Worm (Caenorhabditis elegans) whole organism, L2 larva: ENCODE results near the gene ZC21.10.

ENCODE experiments used
- F13H6.1 ChIP-seq: sonication (generic microtip); optimal IDR thresholded peaks from 2 replicates; lab custom pipeline; 2016; ENCODE audit warnings: missing genetic modification characterization, missing compliant biosample characterization
- ZK546.5 ChIP-seq: sonication (generic microtip); optimal IDR thresholded peaks from 2 replicates; lab custom pipeline; 2017; ENCODE audit warnings: missing biosample characterization, missing genetic modification characterization
- aly-2 ChIP-seq: fragments of 150-350 bp; optimal IDR thresholded peaks from 2 replicates; lab custom pipeline; 2014; ENCODE audit warnings: missing biosample characterization, missing genetic modification characterization
- blmp-1 ChIP-seq: sonication (generic microtip); optimal IDR thresholded peaks from 2 replicates; lab custom pipeline; 2017; ENCODE audit warnings: missing genetic modification characterization, mild to moderate bottlenecking, missing compliant biosample characterization, antibody characterized with exemption, moderate library complexity; ENCODE audit not compliant: insufficient read depth
- ceh-16 ChIP-seq: fragments of 150-350 bp; optimal IDR thresholded peaks from 2 replicates; lab custom pipeline; 2014; ENCODE audit warnings: missing biosample characterization, missing genetic modification characterization
- ceh-82 ChIP-seq: fragments of 150-350 bp; optimal IDR thresholded peaks from 2 replicates; lab custom pipeline; 2014; ENCODE audit warnings: missing biosample characterization, missing genetic modification characterization
- crh-2 ChIP-seq: sonication (generic microtip); optimal IDR thresholded peaks from 2 replicates; lab custom pipeline; 2017; ENCODE audit warnings: missing biosample characterization, missing genetic modification characterization
- dmd-4 ChIP-seq: sonication (generic microtip); optimal IDR thresholded peaks from 2 replicates; lab custom pipeline; 2017; ENCODE audit warnings: missing biosample characterization, missing genetic modification characterization
- egl-27 ChIP-seq: sonication (generic microtip); optimal IDR thresholded peaks from 3 replicates; lab custom pipeline; 2017; ENCODE audit warnings: missing biosample characterization, missing genetic modification reagents, missing genetic modification characterization
- elt-1 ChIP-seq: fragments of 150-350 bp; optimal IDR thresholded peaks from 2 replicates; lab custom pipeline; 2014; ENCODE audit warnings: missing biosample characterization, missing genetic modification characterization
- elt-3 ChIP-seq: sonication (generic microtip); optimal IDR thresholded peaks from 2 replicates; lab custom pipeline; 2017; ENCODE audit warnings: missing biosample characterization, missing genetic modification characterization
- fos-1 ChIP-seq: fragments of 150-350 bp; optimal IDR thresholded peaks from 2 replicates; lab custom pipeline; 2014; ENCODE audit warnings: missing biosample characterization, missing genetic modification characterization
- gmeb-1 ChIP-seq: fragments of 150-350 bp; optimal IDR thresholded peaks from 2 replicates; lab custom pipeline; 2014; ENCODE audit warnings: missing biosample characterization, missing genetic modification characterization
- lin-39 ChIP-seq: fragments of 150-350 bp; optimal IDR thresholded peaks from 2 replicates; lab custom pipeline; 2014; ENCODE audit warnings: missing biosample characterization, missing genetic modification reagents, missing genetic modification characterization
- mab-5 ChIP-seq: fragments of 150-350 bp; optimal IDR thresholded peaks from 2 replicates; lab custom pipeline; 2014; ENCODE audit warnings: missing biosample characterization, missing genetic modification characterization
- mdl-1 ChIP-seq, 2 experiments: fragments of 150-350 bp in 1 of 2; sonication (generic microtip) in 1 of 2; optimal IDR thresholded peaks; 2 replicates each; lab custom pipeline; 2017; ENCODE audit warnings: missing biosample characterization in 2 of 2, missing genetic modification characterization in 2 of 2
- nhr-10 ChIP-seq: sonication (generic microtip); optimal IDR thresholded peaks from 2 replicates; lab custom pipeline; 2017; ENCODE audit warnings: missing biosample characterization, missing genetic modification characterization
- nhr-12 ChIP-seq: fragments of 150-350 bp; optimal IDR thresholded peaks from 2 replicates; lab custom pipeline; 2014; ENCODE audit warnings: missing biosample characterization, missing genetic modification characterization
- nhr-21 ChIP-seq: fragments of 150-350 bp; optimal IDR thresholded peaks from 2 replicates; lab custom pipeline; 2014; ENCODE audit warnings: missing biosample characterization, missing genetic modification characterization
- nhr-23 ChIP-seq: fragments of 150-350 bp; optimal IDR thresholded peaks from 2 replicates; lab custom pipeline; 2014; ENCODE audit warnings: missing biosample characterization, missing genetic modification reagents, missing genetic modification characterization
- nhr-237 ChIP-seq: fragments of 150-350 bp; optimal IDR thresholded peaks from 2 replicates; lab custom pipeline; 2014; ENCODE audit warnings: missing biosample characterization, missing genetic modification characterization
- nhr-25 ChIP-seq: fragments of 150-350 bp; sonication (generic microtip); optimal IDR thresholded peaks from 3 replicates; lab custom pipeline; 2014; ENCODE audit warnings: missing biosample characterization, missing genetic modification characterization
- peb-1 ChIP-seq: fragments of 150-350 bp; optimal IDR thresholded peaks from 2 replicates; lab custom pipeline; 2014; ENCODE audit warnings: missing biosample characterization, missing genetic modification characterization
- sma-3 ChIP-seq: sonication (generic microtip); optimal IDR thresholded peaks from 2 replicates; lab custom pipeline; 2016; ENCODE audit warnings: missing genetic modification reagents, missing genetic modification characterization, missing compliant biosample characterization
- sma-9 ChIP-seq, 2 experiments: fragments of 150-350 bp in 1 of 2; sonication (generic microtip) in 1 of 2; optimal IDR thresholded peaks; 2 replicates each; lab custom pipeline; 2014 to 2016; ENCODE audit warnings: missing genetic modification characterization in 2 of 2, mild to moderate bottlenecking in 1 of 2, missing biosample characterization in 1 of 2, missing compliant biosample characterization in 1 of 2, missing genetic modification reagents in 1 of 2, moderate library complexity in 1 of 2
- snpc-4 ChIP-seq: fragments of 150-350 bp; optimal IDR thresholded peaks from 2 replicates; lab custom pipeline; 2014; ENCODE audit warnings: missing biosample characterization, missing genetic modification characterization
- unc-39 ChIP-seq: fragments of 150-350 bp; optimal IDR thresholded peaks from 2 replicates; lab custom pipeline; 2014; ENCODE audit warnings: missing biosample characterization, missing genetic modification characterization
- unc-55 ChIP-seq: fragments of 150-350 bp; sonication (generic microtip); optimal IDR thresholded peaks from 3 replicates; lab custom pipeline; 2014; ENCODE audit warnings: missing biosample characterization, missing genetic modification reagents, missing genetic modification characterization
- unc-62 ChIP-seq: fragments of 150-350 bp; optimal IDR thresholded peaks from 2 replicates; lab custom pipeline; 2014; ENCODE audit warnings: missing biosample characterization, missing genetic modification reagents, missing genetic modification characterization
- zag-1 ChIP-seq: fragments of 150-350 bp; optimal IDR thresholded peaks from 2 replicates; lab custom pipeline; 2014; ENCODE audit warnings: missing biosample characterization, missing genetic modification characterization
- ztf-11 ChIP-seq: sonication (generic microtip); optimal IDR thresholded peaks from 2 replicates; lab custom pipeline; 2017; ENCODE audit warnings: missing biosample characterization, missing genetic modification characterization
- ztf-4 ChIP-seq: fragments of 150-350 bp; optimal IDR thresholded peaks from 2 replicates; lab custom pipeline; 2014; ENCODE audit warnings: missing biosample characterization, missing genetic modification characterization

ZC21.10 gene

DNA sequence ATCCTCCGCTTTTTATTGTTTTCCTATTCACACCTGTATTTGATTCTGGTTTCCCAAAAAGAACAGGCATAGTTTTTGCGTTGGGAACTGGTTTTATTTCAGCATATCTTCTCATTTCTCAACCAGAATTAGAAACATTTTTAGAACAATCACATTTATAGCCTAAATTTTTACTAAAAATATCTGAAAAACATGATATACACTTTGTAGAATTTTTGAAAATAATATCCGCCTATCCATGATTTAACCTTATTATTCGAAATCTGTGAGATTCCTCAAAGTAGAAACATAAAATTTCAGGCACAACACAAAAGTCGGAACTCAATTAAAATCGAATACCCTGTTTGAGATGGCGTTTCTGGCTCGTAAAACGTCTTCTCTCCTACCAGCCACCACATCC, 31.0 kb downstream of the ZC21.10 start, which contains the start of gene acdh-6:
acdh-6 (plus strand) TSS at position 301 of the 400 bp plus-strand sequence.
- TF ChIP-seq ztf-11 (tag; lab: Kevin White, UChicago) (no peak), ZK546.5 (tag; lab: Kevin White, UChicago) (no peak), elt-3 (tag; lab: Kevin White, UChicago) (no peak), gmeb-1 (tag; lab: Kevin White, UChicago) (no peak), zag-1 (tag; lab: Kevin White, UChicago) (no peak), peb-1 (tag; lab: Kevin White, UChicago) (no peak), mdl-1 (tag; optimal IDR thresholded peaks at IDR 0.05; lab: Kevin White, UChicago) (no peak)

DNA sequence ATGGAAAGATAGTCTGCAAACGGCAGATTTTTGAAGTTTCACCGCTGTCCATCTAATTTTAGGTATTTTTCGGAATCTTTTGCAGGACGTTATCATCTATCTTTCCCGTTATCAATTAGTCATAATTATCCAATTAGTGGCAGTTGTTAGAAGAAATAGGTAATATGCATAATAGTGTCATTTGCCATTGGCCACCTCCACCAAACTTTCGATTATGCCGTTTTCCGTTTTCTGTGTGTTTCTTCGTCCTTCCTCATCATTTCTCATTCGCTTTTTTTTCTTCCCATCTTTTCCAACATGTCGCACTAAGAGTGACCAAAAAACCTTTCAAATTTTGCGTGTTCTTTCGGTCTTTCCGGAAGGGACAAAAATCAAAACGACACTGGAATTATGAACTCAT, 34.5 kb downstream of the ZC21.10 start:
- TF ChIP-seq nhr-21 (tag; lab: Kevin White, UChicago) (no peak), mdl-1 (tag; optimal IDR thresholded peaks at IDR 0.05; lab: Kevin White, UChicago) (no peak), nhr-10 (tag; lab: Kevin White, UChicago) (no peak), ceh-82 (tag; lab: Kevin White, UChicago) (no peak)

DNA sequence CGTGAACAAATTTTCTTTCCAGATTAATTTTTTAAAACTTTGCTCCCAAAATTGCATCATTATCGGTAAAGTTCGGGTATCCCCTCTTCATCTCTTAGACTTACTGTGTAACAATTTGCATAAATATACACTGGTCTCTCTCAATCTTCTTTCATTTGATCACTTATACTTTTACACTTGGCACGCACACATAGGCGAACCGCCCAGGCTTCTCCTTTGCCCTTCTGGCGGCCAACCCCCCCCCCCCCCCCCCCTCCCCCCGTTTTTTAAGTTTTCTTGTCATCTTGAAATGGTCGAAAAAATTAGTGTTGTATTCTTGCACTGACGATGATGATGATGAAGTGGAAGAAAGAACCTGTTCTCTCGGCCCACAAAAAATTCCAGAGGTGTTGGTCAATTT, 40.4 kb downstream of the ZC21.10 start:
- TF ChIP-seq gmeb-1 (tag; lab: Kevin White, UChicago) (no peak), lin-39 (tag; lab: Kevin White, UChicago) (no peak), unc-55 (no peak), ceh-82 (tag; lab: Kevin White, UChicago) (no peak), snpc-4 (tag; lab: Kevin White, UChicago) (no peak), zag-1 (tag; lab: Kevin White, UChicago) (no peak)

DNA sequence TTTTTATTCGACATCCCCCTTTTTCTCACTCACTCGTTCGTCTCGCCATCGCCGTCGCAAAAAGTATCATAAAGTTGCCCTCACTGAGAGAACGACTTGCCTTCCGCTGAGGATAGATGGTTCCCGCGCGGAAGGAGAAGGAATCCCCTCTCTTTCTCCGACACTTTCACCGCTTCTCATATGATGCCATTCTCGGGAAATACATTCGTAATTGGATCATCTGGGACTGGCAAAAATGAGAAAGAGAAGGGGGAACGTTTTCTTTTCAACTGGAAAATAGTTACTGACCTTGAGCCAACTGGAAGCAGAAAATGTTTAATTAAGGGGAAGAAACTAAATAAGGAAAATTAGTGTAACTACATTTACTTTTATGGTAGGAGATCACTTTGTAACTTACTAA, 42.0 kb downstream of the ZC21.10 start:
- TF ChIP-seq blmp-1 (tag; lab: Kevin White, UChicago), result peak; percentile 49
- TF ChIP-seq nhr-237 (tag; lab: Kevin White, UChicago), result no peak
- TF ChIP-seq nhr-23 (tag; lab: Kevin White, UChicago), result no peak
- TF ChIP-seq sma-9 (GFP tag; optimal IDR thresholded peaks at IDR 0.05; lab: Kevin White, UChicago), result no peak
- TF ChIP-seq sma-9 (tag; optimal IDR thresholded peaks at IDR 0.05; lab: Kevin White, UChicago), result no peak
- no peak for TF ChIP-seq crh-2
- TF ChIP-seq nhr-25 (tag; lab: Kevin White, UChicago), result peak; percentile 35
- no peak for TF ChIP-seq unc-62 (GFP tag; lab: Kevin White, UChicago)
- no peak for TF ChIP-seq dmd-4 (tag; lab: Kevin White, UChicago)
- no peak for TF ChIP-seq unc-39 (tag; lab: Kevin White, UChicago)
- no peak for TF ChIP-seq unc-55
- no peak for TF ChIP-seq mab-5
- no peak for TF ChIP-seq F13H6.1 (tag; lab: Kevin White, UChicago)
- no peak for TF ChIP-seq ceh-16 (tag; lab: Kevin White, UChicago)
- TF ChIP-seq ztf-4 (tag; lab: Kevin White, UChicago), result no peak
- TF ChIP-seq, all 48 proteins: peak for 2

DNA sequence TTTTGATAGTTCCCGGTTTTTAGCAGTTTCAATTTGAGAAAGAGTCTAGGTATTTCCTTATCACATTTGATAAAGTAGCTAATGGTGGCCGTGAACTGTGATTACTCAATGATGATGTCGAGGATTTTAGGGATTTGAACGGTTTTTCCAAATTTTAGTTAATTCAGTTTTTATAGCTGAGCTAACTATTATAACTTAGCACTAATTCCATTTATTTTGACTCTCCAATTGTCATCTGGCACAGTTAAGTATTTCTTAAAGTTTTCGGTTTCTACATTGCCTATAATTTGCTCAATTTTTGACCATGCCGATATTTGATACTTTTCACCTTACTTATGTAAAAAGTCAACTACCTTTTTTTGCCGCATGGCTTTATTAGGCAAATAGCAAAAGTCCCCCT, 43.4 kb downstream of the ZC21.10 start:
- TF ChIP-seq sma-9 (GFP tag; optimal IDR thresholded peaks at IDR 0.05; lab: Kevin White, UChicago) (no peak), sma-9 (tag; optimal IDR thresholded peaks at IDR 0.05; lab: Kevin White, UChicago) (no peak), egl-27 (tag; lab: Kevin White, UChicago) (no peak), nhr-12 (tag; lab: Kevin White, UChicago) (no peak), ztf-4 (tag; lab: Kevin White, UChicago) (no peak), aly-2 (no peak), F13H6.1 (tag; lab: Kevin White, UChicago) (no peak)

DNA sequence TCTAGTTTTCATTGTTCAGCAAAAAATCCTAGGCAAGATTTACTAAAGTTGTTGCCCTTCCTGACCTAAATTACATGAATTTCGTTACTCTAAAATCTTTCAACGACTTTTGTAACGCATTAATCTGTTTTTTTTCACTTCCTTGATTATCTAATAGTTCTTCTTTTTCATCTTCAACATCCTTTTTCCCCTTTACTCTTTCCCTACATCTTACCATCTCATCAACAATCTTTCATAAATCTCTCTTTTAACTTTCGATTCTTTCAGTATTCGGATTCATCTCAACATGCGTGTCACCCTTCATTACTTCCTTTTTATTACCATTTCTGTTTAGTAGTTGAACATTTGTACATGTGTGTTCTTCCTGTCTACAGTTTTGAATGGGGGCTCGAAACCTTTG, 44.0 kb downstream of the ZC21.10 start:
- peak; percentile 68 for TF ChIP-seq blmp-1 (tag; lab: Kevin White, UChicago)
- TF ChIP-seq peb-1 (tag; lab: Kevin White, UChicago), result no peak
- no peak for TF ChIP-seq unc-62 (GFP tag; lab: Kevin White, UChicago)
- TF ChIP-seq sma-3, result no peak
- no peak for TF ChIP-seq lin-39 (tag; lab: Kevin White, UChicago)
- TF ChIP-seq gmeb-1 (tag; lab: Kevin White, UChicago), result no peak
- no peak for TF ChIP-seq crh-2
- TF ChIP-seq snpc-4 (tag; lab: Kevin White, UChicago), result no peak
- peak; percentile 35 for TF ChIP-seq elt-1 (tag; lab: Kevin White, UChicago)
- TF ChIP-seq nhr-12 (tag; lab: Kevin White, UChicago), result no peak
- no peak for TF ChIP-seq egl-27 (tag; lab: Kevin White, UChicago)
- TF ChIP-seq unc-39 (tag; lab: Kevin White, UChicago), result no peak
- TF ChIP-seq fos-1 (tag; lab: Kevin White, UChicago), result no peak
- TF ChIP-seq elt-3 (tag; lab: Kevin White, UChicago), result no peak
- no peak for TF ChIP-seq ZK546.5 (tag; lab: Kevin White, UChicago)
- no peak for TF ChIP-seq aly-2
